Worm (Caenorhabditis elegans): ENCODE results near the gene K05F1.10.

Gene K05F1.10

DNA sequence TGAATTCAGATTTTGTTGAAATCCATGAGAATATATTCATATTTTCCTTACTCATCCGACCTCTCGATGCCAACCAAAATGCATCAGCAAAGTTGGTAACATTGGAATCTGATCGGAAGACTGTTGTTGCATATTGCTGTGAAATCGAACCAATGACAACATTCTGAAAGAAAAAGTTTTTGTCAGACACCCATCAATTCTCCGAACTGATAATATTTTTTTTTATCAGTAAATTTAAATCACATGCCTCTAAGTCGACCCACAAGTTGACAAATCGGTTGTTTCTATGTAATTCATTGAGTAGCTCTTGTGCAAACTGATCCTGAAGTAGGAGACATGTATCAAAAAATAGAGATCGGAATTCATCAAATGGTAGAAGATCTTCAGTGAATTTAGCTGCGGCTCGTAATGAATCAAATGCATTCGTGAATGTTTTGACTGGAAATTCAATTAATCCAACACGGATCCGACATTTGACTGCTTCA is 24.7 kb upstream of the K05F1.10 start, which contains the start of gene col-74:
Gene col-74 (plus strand): TSS at position 435 of the 485 bp plus-strand sequence.
- TF ChIP-seq nhr-2 (tag; optimal IDR thresholded peaks at IDR 0.05) (no peak), lin-32 (GFP tag; optimal IDR thresholded peaks at IDR 0.05) (no peak), drap-1 (GFP tag; optimal IDR thresholded peaks at IDR 0.05) (no peak), unc-120 (tag; optimal IDR thresholded peaks at IDR 0.05; ENCODE audit: poor library complexity, severe bottlenecking) (no peak), mep-1 (tag; optimal IDR thresholded peaks at IDR 0.05) (no peak), mab-5 (tag; optimal IDR thresholded peaks at IDR 0.05) (no peak), sptf-1 (tag; optimal IDR thresholded peaks at IDR 0.05) (no peak), blmp-1 (tag; optimal IDR thresholded peaks at IDR 0.05) (no peak)

DNA sequence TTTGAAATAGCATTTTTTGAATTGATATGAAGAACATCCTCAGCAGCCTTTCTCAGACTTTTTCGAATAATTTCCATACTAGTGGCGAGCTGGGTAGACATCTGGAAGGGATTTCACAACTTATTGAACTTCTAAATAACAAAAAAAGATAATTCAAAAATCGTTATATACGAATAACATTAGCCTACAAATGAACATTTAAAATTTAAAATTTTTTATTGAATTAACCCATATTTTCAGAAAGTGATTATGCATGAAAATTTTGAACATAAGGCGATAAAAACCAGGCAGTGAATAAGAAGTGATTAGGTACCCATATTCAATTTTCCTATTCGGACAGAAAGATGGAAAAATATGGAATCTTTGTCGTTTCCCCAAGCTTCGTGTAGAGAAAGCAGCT is 23.2 kb upstream of the K05F1.10 start, which contains the start of gene ZK1248.11:
Gene ZK1248.11 (minus strand): TSS at position 101 of the 400 bp plus-strand sequence.
- TF ChIP-seq ces-1 (GFP tag; optimal IDR thresholded peaks at IDR 0.05) (no peak), nhr-237 (tag; optimal IDR thresholded peaks at IDR 0.05) (no peak), nhr-76 (tag; optimal IDR thresholded peaks at IDR 0.05) (no peak), M03D4.4 (tag; optimal IDR thresholded peaks at IDR 0.05) (no peak), pha-4 (tag; optimal IDR thresholded peaks at IDR 0.05) (no peak), mls-2 (tag; optimal IDR thresholded peaks at IDR 0.05) (no peak), unc-120 (tag; optimal IDR thresholded peaks at IDR 0.05; ENCODE audit: poor library complexity, severe bottlenecking) (no peak), nhr-28 (tag; optimal IDR thresholded peaks at IDR 0.05) (no peak), bed-3 (GFP tag; optimal IDR thresholded peaks at IDR 0.05) (no peak), unc-62 (GFP tag; optimal IDR thresholded peaks at IDR 0.05) (no peak), blmp-1 (tag; optimal IDR thresholded peaks at IDR 0.05) (no peak), sptf-1 (tag; optimal IDR thresholded peaks at IDR 0.05) (no peak), lsy-2 (tag; optimal IDR thresholded peaks at IDR 0.05) (no peak), drap-1 (GFP tag; optimal IDR thresholded peaks at IDR 0.05) (no peak), tbx-8 (GFP tag; optimal IDR thresholded peaks at IDR 0.05) (no peak), flh-1 (GFP tag; optimal IDR thresholded peaks at IDR 0.05) (no peak), lin-13 (tag; optimal IDR thresholded peaks at IDR 0.05) (no peak)

DNA sequence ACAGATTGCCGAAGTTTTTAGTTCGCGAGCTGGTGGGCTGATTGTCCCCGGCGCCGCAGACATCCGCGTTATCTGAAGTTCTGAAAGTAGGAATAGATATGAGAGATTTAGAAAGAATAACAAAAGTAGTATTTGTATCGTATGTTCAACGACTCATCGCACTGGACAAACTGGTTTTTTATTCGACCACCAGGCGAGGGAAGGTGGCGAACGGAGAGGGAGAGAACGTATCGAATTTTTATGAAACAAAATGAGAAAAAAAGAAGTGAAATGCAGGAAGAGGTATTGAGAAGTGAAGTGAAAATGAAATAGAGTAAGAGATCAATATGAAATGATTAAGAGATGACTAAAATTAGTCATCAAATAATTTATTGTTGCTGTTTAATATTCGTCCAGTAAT is 22.1 kb upstream of the K05F1.10 start, which contains the start of gene tbc-2:
Gene tbc-2 (minus strand): TSS at position 80 of the 400 bp plus-strand sequence.
- TF ChIP-seq pha-4 (tag; optimal IDR thresholded peaks at IDR 0.05) (no peak), mab-5 (tag; optimal IDR thresholded peaks at IDR 0.05) (no peak)

ce11 chrII:5820282-5820762 is 15.0 kb upstream of the K05F1.10 start, which contains the start of gene ehs-1:
ehs-1 (plus strand) TSS chrII:5820712.
- TF ChIP-seq elt-3 (tag; optimal IDR thresholded peaks at IDR 0.05) (no peak), drap-1 (GFP tag; optimal IDR thresholded peaks at IDR 0.05) (no peak), unc-62 (GFP tag; optimal IDR thresholded peaks at IDR 0.05) (peak; percentile 5), nhr-76 (tag; optimal IDR thresholded peaks at IDR 0.05) (no peak), blmp-1 (tag; optimal IDR thresholded peaks at IDR 0.05) (no peak), ceh-43 (GFP tag; optimal IDR thresholded peaks at IDR 0.05) (no peak), tbx-8 (GFP tag; optimal IDR thresholded peaks at IDR 0.05) (no peak), nhr-237 (tag; optimal IDR thresholded peaks at IDR 0.05) (no peak), ceh-39 (tag; optimal IDR thresholded peaks at IDR 0.05) (no peak), snpc-4 (tag; optimal IDR thresholded peaks at IDR 0.05) (no peak), ces-1 (GFP tag; optimal IDR thresholded peaks at IDR 0.05) (peak; percentile 8), bed-3 (GFP tag; optimal IDR thresholded peaks at IDR 0.05) (no peak), elt-1 (tag; optimal IDR thresholded peaks at IDR 0.05; ENCODE audit: borderline replicate concordance, insufficient read depth) (no peak), cnd-1 (tag; optimal IDR thresholded peaks at IDR 0.05) (no peak)

- TF ChIP-seq hlh-1 (tag; optimal IDR thresholded peaks at IDR 0.05) (no peak), drap-1 (GFP tag; optimal IDR thresholded peaks at IDR 0.05) (no peak), sem-2 (GFP tag; optimal IDR thresholded peaks at IDR 0.05) (no peak), bed-3 (GFP tag; optimal IDR thresholded peaks at IDR 0.05) (no peak), nhr-12 (tag; optimal IDR thresholded peaks at IDR 0.05) (no peak), unc-120 (tag; optimal IDR thresholded peaks at IDR 0.05; ENCODE audit: poor library complexity, severe bottlenecking) (no peak), ceh-43 (GFP tag; optimal IDR thresholded peaks at IDR 0.05) (no peak)
These were observed 14.4 kb upstream of the K05F1.10 start for ce11 chrII:5819655-5820054.

Measured in whole organism, mixed stage, embryonic.